Worm (Caenorhabditis elegans): ENCODE data around the gene ugt-22.

DNA sequence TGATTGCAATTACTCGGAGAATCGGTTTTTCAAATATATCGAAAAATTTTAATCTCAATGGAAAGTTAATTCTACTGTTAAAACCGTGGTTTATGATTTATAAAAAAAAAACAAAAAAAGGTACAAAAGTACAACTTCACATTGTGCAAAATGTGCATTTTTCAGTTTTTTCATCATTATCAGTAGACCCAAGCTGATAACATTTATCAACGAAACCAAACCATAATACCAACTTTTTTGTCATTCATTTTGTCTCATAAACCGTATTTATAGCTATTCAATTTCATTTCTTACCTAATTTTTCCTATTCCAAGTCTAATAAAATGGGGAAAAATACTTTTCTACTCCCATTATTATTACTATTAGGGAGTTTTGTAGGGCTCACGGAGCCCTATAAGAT, at the start of gene ugt-22:
- TF ChIP-seq egl-18 (GFP tag; IDR thresholded peaks at IDR 0.05), result no peak
- no peak for TF ChIP-seq mel-28 (tag; optimal IDR thresholded peaks at IDR 0.05; ENCODE audit: borderline replicate concordance)
- TF ChIP-seq dpff-1 (tag; optimal IDR thresholded peaks at IDR 0.05), result no peak
- no peak for TF ChIP-seq nfya-1 (tag; optimal IDR thresholded peaks at IDR 0.05; ENCODE audit: borderline replicate concordance, insufficient read depth)
- no peak for TF ChIP-seq B0035.1 (tag; optimal IDR thresholded peaks at IDR 0.05)
